Worm (Caenorhabditis elegans) whole organism, early embryonic: ENCODE data around the gene ZK930.4.

Experiments
- B0310.2 ChIP-seq: sonication (generic microtip); optimal IDR thresholded peaks from 2 replicates; lab custom pipeline; 2016; ENCODE audit warnings: mild to moderate bottlenecking, missing genetic modification characterization, missing compliant biosample characterization
- F13C5.2 ChIP-seq: sonication (generic microtip); optimal IDR thresholded peaks from 2 replicates; lab custom pipeline; 2017; ENCODE audit warnings: mild to moderate bottlenecking, missing genetic modification characterization, inconsistent platforms, missing compliant biosample characterization
- ama-1 ChIP-seq: fragments of 150-350 bp; optimal IDR thresholded peaks from 2 replicates; lab custom pipeline; 2014
- ceh-36 ChIP-seq: sonication (generic microtip); optimal IDR thresholded peaks from 2 replicates; lab custom pipeline; 2016; ENCODE audit warnings: missing genetic modification characterization, inconsistent platforms, missing compliant biosample characterization
- flt-1 ChIP-seq: fragments of 200-800 bp; sonication (Bioruptor generic); IDR thresholded peaks from 2 replicates; pipeline ENCODE4 v1.3.6; 2022; ENCODE audit warnings: missing genetic modification characterization, missing compliant biosample characterization
- hmbx-1 ChIP-seq: sonication (generic microtip); optimal IDR thresholded peaks from 2 replicates; lab custom pipeline; 2016; ENCODE audit warnings: mild to moderate bottlenecking, missing genetic modification characterization, missing compliant biosample characterization
- scrt-1 ChIP-seq: fragments of 200-800 bp; sonication (Bioruptor generic); IDR thresholded peaks from 2 replicates; pipeline ENCODE4 v1.3.6; 2022; ENCODE audit warnings: missing genetic modification characterization, missing compliant biosample characterization
- sea-1 ChIP-seq: fragments of 200-800 bp; sonication (Bioruptor generic); conservative IDR thresholded peaks from 2 replicates; pipeline ENCODE4 v1.3.6; 2022; ENCODE audit warnings: missing genetic modification characterization, missing compliant biosample characterization
- tbx-37 ChIP-seq: fragments of 200-800 bp; sonication (Bioruptor generic); conservative IDR thresholded peaks from 2 replicates; pipeline ENCODE4 v1.3.6; 2022; ENCODE audit warnings: missing genetic modification reagents, missing genetic modification characterization, missing compliant biosample characterization

ce11 chrII:11923620-11924298, 17.4 kb downstream of the ZK930.4 start:
- no peak for TF ChIP-seq F13C5.2 (tag; lab: Kevin White, UChicago)
- TF ChIP-seq ama-1 = no peak
- no peak for TF ChIP-seq tbx-37 (GFP tag; lab: Robert Waterston, UW)
- no peak for TF ChIP-seq flt-1 (GFP tag; lab: Robert Waterston, UW)
- TF ChIP-seq scrt-1 (GFP tag; lab: Robert Waterston, UW) = no peak
- TF ChIP-seq B0310.2 (tag; lab: Kevin White, UChicago) = no peak
- TF ChIP-seq sea-1 = no peak
- peak; percentile 61 for TF ChIP-seq ceh-36
- no peak for TF ChIP-seq hmbx-1 (tag; lab: Kevin White, UChicago)
